Fruit fly (Drosophila melanogaster): ENCODE data around the gene CG11703.

The CG11703 gene

DNA sequence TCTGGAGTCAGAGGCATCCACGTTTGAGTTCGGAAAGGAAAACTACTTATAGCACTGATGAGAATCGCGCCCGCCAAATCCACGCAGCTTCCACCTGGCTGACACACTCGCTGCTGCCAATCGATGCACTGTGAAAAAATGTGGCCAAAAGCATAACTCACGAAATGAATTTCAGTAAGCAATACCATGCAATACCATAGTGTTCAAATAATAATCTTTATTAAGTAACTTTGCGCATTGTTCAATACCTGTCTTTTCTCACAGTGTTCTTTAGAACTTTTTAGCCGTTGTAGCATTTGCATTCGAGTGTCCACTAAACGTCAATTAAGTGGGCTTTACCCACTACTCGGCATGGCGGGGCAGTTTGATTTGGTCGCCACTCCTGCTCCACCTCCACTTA lies 27.3 kb upstream of the CG11703 start:
- TF ChIP-seq rn (GFP tag; IDR thresholded peaks at IDR 0.05) (peak; percentile 32; the same call in 1 of the 2 replicates), CG32121 (GFP tag; IDR thresholded peaks at IDR 0.05) (peak; percentile 50), D1 (tag; optimal IDR thresholded peaks at IDR 0.05) (no peak), CG13204 (GFP tag; optimal IDR thresholded peaks at IDR 0.05) (no peak), CG14655 (GFP tag; optimal IDR thresholded peaks at IDR 0.05) (peak; percentile 82), CG34367 (tag; optimal IDR thresholded peaks at IDR 0.05) (peak; percentile 49), Snoo (tag; optimal IDR thresholded peaks at IDR 0.05) (peak; percentile 20), CG15710 (tag; optimal IDR thresholded peaks at IDR 0.05) (peak; percentile 66), EcR (GFP tag; optimal IDR thresholded peaks at IDR 0.05) (no peak), CG9948 (tag; optimal IDR thresholded peaks at IDR 0.05) (peak; percentile 61), fd96Ca (GFP tag; IDR thresholded peaks at IDR 0.05) (peak; percentile 81), CG17806 (tag; optimal IDR thresholded peaks at IDR 0.05) (peak; percentile 66), Ets98B (GFP tag; IDR thresholded peaks at IDR 0.05) (peak; percentile 50), CG8301 (tag; optimal IDR thresholded peaks at IDR 0.05) (peak; percentile 77), CG8159 (tag; optimal IDR thresholded peaks at IDR 0.05) (peak; percentile 55), Pif1B (GFP tag; optimal IDR thresholded peaks at IDR 0.05) (peak; percentile 25), CG4496 (GFP tag; IDR thresholded peaks at IDR 0.05) (peak; percentile 76), CG10348 (GFP tag; IDR thresholded peaks at IDR 0.05) (no peak), Pif1A (GFP tag; optimal IDR thresholded peaks at IDR 0.05) (peak; percentile 37), CG12605 (GFP tag; IDR thresholded peaks at IDR 0.05) (peak; percentile 41; the same call in 1 of the 2 replicates), gl (tag; optimal IDR thresholded peaks at IDR 0.05) (peak; percentile 29)

DNA sequence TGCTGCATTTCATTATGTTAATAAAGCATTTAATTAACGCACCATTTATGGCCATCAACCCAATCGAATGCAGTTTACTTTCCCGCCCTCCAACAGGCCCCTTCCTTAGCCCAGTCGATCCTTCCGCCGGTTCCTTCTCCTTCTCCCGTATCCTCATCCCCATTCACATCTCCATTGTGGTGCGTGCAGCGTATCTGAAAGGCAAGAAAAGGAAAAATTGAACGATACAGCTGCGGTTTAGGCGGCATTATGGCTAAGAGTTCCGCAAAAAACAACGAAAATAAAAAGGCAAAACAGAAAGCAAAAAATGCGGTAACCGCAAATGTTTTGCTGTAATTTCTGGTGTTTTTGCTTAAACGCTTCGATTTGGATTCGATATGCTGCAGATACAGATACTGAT lies 26.0 kb upstream of the CG11703 start:
- TF ChIP-seq gl (tag; optimal IDR thresholded peaks at IDR 0.05), result peak; percentile 23
- TF ChIP-seq Ets98B (GFP tag; IDR thresholded peaks at IDR 0.05), result no peak
- peak; percentile 61 for TF ChIP-seq CG13204 (GFP tag; optimal IDR thresholded peaks at IDR 0.05)

dm6 chr3R:19250063-19250462 lies 22.1 kb upstream of the CG11703 start:
- TF ChIP-seq CG8301 (tag; optimal IDR thresholded peaks at IDR 0.05) (no peak), Ets98B (GFP tag; IDR thresholded peaks at IDR 0.05) (no peak), CG15710 (tag; optimal IDR thresholded peaks at IDR 0.05) (no peak), EcR (GFP tag; optimal IDR thresholded peaks at IDR 0.05) (no peak), CG12605 (GFP tag; IDR thresholded peaks at IDR 0.05) (no peak), Pif1A (GFP tag; optimal IDR thresholded peaks at IDR 0.05) (no peak), Pif1B (GFP tag; optimal IDR thresholded peaks at IDR 0.05) (no peak), CG34367 (tag; optimal IDR thresholded peaks at IDR 0.05) (no peak), CG13204 (GFP tag; optimal IDR thresholded peaks at IDR 0.05) (no peak), fd96Ca (GFP tag; IDR thresholded peaks at IDR 0.05) (no peak)

- TF ChIP-seq Pif1B (GFP tag; optimal IDR thresholded peaks at IDR 0.05), result no peak
- no peak for TF ChIP-seq CG10348 (GFP tag; IDR thresholded peaks at IDR 0.05)
- TF ChIP-seq CG32121 (GFP tag; IDR thresholded peaks at IDR 0.05), result no peak
- TF ChIP-seq CG8159 (tag; optimal IDR thresholded peaks at IDR 0.05), result no peak
- TF ChIP-seq CG4496 (GFP tag; IDR thresholded peaks at IDR 0.05), result no peak
- no peak for TF ChIP-seq CG34367 (tag; optimal IDR thresholded peaks at IDR 0.05)
- no peak for TF ChIP-seq D1 (tag; optimal IDR thresholded peaks at IDR 0.05)
- no peak for TF ChIP-seq EcR (GFP tag; optimal IDR thresholded peaks at IDR 0.05)
- no peak for TF ChIP-seq CG13204 (GFP tag; optimal IDR thresholded peaks at IDR 0.05)
- no peak for TF ChIP-seq fd96Ca (GFP tag; IDR thresholded peaks at IDR 0.05)
Measured at dm6 chr3R:19248036-19248435, 20.1 kb upstream of the CG11703 start, which contains the start of gene CG5217. CG5217 (minus strand) TSS chr3R:19248136.

dm6 chr3R:19246080-19246637 lies 18.2 kb upstream of the CG11703 start, which contains the start of gene unc79:
unc79 (minus strand) TSS chr3R:19246130.
- TF ChIP-seq CG8301 (tag; optimal IDR thresholded peaks at IDR 0.05) (no peak), CG34367 (tag; optimal IDR thresholded peaks at IDR 0.05) (no peak), CG8159 (tag; optimal IDR thresholded peaks at IDR 0.05) (no peak), CG12605 (GFP tag; IDR thresholded peaks at IDR 0.05) (peak; percentile 98), CG10348 (GFP tag; IDR thresholded peaks at IDR 0.05) (no peak), EcR (GFP tag; optimal IDR thresholded peaks at IDR 0.05) (no peak)

DNA sequence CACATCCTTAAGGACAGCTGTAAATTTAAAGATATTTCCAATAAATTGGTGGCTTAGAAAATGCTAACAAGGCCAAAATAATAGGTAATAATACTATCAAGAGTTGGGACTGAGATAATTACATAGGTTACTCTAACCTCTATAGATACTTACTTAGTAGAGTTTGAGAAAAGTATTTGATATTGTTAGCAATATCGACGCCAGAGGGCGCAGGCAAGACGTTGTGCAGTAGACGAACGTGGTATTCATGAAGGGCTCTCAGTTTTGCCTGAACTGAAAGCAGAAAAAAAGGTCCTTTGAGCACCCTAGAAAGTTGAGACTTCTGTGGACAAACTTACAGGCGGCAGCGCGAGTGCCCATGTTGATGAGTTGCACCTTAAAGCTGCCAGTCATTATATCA lies 17.4 kb upstream of the CG11703 start:
- TF ChIP-seq Snoo (tag; optimal IDR thresholded peaks at IDR 0.05) (no peak), gl (tag; optimal IDR thresholded peaks at IDR 0.05) (no peak), CG14655 (GFP tag; optimal IDR thresholded peaks at IDR 0.05) (no peak), CG15710 (tag; optimal IDR thresholded peaks at IDR 0.05) (no peak), CG13204 (GFP tag; optimal IDR thresholded peaks at IDR 0.05) (no peak), CG10348 (GFP tag; IDR thresholded peaks at IDR 0.05) (no peak), CG8159 (tag; optimal IDR thresholded peaks at IDR 0.05) (no peak), EcR (GFP tag; optimal IDR thresholded peaks at IDR 0.05) (no peak), CG12605 (GFP tag; IDR thresholded peaks at IDR 0.05) (no peak)

DNA sequence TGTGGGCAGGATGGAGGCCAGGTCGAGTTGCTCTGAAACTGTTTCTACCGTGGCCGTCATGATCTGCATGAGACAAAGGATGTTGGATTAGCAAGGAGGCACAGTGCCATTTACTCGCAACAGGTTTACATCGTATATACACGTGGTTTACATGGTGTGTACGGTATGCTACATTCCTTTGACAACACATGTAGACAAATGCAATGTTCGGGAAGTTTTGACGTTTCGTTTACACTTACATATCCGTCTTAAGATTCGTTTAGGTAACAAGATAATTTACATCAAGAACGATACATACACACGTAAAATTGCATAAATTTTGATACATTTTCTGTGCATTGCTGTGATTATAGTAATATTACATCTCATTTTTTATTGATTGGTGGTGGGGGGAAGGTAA lies 11.0 kb upstream of the CG11703 start:
- TF ChIP-seq Pif1A (GFP tag; optimal IDR thresholded peaks at IDR 0.05) (no peak), D1 (tag; optimal IDR thresholded peaks at IDR 0.05) (peak; percentile 41)

Data from whole organism, pupa.